Fruit fly (Drosophila melanogaster) whole organism, prepupa: Measurements from ENCODE around the gene sordd1.

Experiments used
- Blimp-1 ChIP-seq: fragments of 200-800 bp; sonication (Bioruptor generic); optimal IDR thresholded peaks from 3 replicates; lab custom pipeline; 2017; ENCODE audit warnings: missing biosample characterization, missing genetic modification characterization, mild to moderate bottlenecking, moderate library complexity, missing genetic modification reagents
- CG10631 ChIP-seq: fragments of 200-800 bp; sonication (Bioruptor generic); optimal IDR thresholded peaks from 2 replicates; lab custom pipeline; 2016; ENCODE audit warnings: missing biosample characterization, missing genetic modification characterization
- CG11294 ChIP-seq: fragments of 200-800 bp; sonication (Bioruptor generic); IDR thresholded peaks from 2 replicates; pipeline ENCODE4 v1.3.6; 2022; ENCODE audit warnings: missing biosample characterization, missing genetic modification characterization
- CG11762 ChIP-seq: fragments of 200-800 bp; sonication (Bioruptor generic); optimal IDR thresholded peaks from 3 replicates; lab custom pipeline; 2016; ENCODE audit warnings: missing biosample characterization, missing genetic modification characterization; ENCODE audit not compliant: insufficient read depth
- CG15336 ChIP-seq: fragments of 200-800 bp; sonication (Bioruptor generic); IDR thresholded peaks from 2 replicates; pipeline ENCODE4 v1.3.6; 2022; ENCODE audit warnings: missing biosample characterization, missing genetic modification characterization
- CG1621 ChIP-seq: fragments of 200-800 bp; sonication (Bioruptor generic); optimal IDR thresholded peaks from 3 replicates; lab custom pipeline; 2018; ENCODE audit warnings: missing biosample characterization, mild to moderate bottlenecking, missing genetic modification characterization
- CG16779 ChIP-seq: fragments of 200-800 bp; sonication (Bioruptor generic); optimal IDR thresholded peaks from 3 replicates; lab custom pipeline; 2017; ENCODE audit warnings: missing biosample characterization, mild to moderate bottlenecking, missing genetic modification characterization
- CG3032 ChIP-seq: fragments of 200-800 bp; optimal IDR thresholded peaks from 2 replicates; lab custom pipeline; 2019; ENCODE audit warnings: missing biosample characterization, mild to moderate bottlenecking, missing genetic modification characterization, moderate library complexity
- CG31627 ChIP-seq: fragments of 200-800 bp; sonication (Bioruptor generic); optimal IDR thresholded peaks from 3 replicates; lab custom pipeline; 2016; ENCODE audit warnings: missing biosample characterization, missing genetic modification characterization
- CG32006 ChIP-seq: fragments of 200-800 bp; sonication (Bioruptor generic); optimal IDR thresholded peaks from 3 replicates; lab custom pipeline; 2017; ENCODE audit warnings: missing biosample characterization, mild to moderate bottlenecking, missing genetic modification characterization
- CG34406 ChIP-seq: fragments of 200-800 bp; sonication (Bioruptor generic); optimal IDR thresholded peaks from 3 replicates; lab custom pipeline; 2016; ENCODE audit warnings: missing biosample characterization, missing genetic modification characterization
- CG6276 ChIP-seq: fragments of 200-800 bp; sonication (Bioruptor generic); optimal IDR thresholded peaks from 2 replicates; lab custom pipeline; 2017; ENCODE audit warnings: missing biosample characterization, mild to moderate bottlenecking, missing genetic modification characterization
- CG6808 ChIP-seq: fragments of 200-800 bp; sonication (Bioruptor generic); optimal IDR thresholded peaks from 3 replicates; lab custom pipeline; 2017; ENCODE audit warnings: missing biosample characterization, missing genetic modification characterization, mild to moderate bottlenecking, moderate library complexity, missing genetic modification reagents
- CG6854 ChIP-seq: fragments of 200-800 bp; sonication (Bioruptor generic); optimal IDR thresholded peaks from 2 replicates; lab custom pipeline; 2017; ENCODE audit warnings: missing biosample characterization, mild to moderate bottlenecking, missing genetic modification characterization
- CG7368 ChIP-seq: fragments of 200-800 bp; sonication (Bioruptor generic); optimal IDR thresholded peaks from 3 replicates; lab custom pipeline; 2016; ENCODE audit warnings: missing biosample characterization, missing genetic modification characterization
- CG8119 ChIP-seq: fragments of 200-800 bp; sonication (Bioruptor generic); IDR thresholded peaks from 3 replicates; pipeline ENCODE4 v1.3.6; 2022; ENCODE audit warnings: missing biosample characterization, missing genetic modification characterization
- CG8319 ChIP-seq: fragments of 200-800 bp; sonication (Bioruptor generic); optimal IDR thresholded peaks from 3 replicates; lab custom pipeline; 2016; ENCODE audit warnings: missing biosample characterization, missing genetic modification characterization
- Eip75B ChIP-seq: fragments of 200-800 bp; sonication (Bioruptor generic); optimal IDR thresholded peaks from 3 replicates; lab custom pipeline; 2016; ENCODE audit warnings: missing biosample characterization, missing genetic modification characterization
- Eip78C ChIP-seq: fragments of 200-800 bp; sonication (Bioruptor generic); peaks from one replicate; lab custom pipeline; 2016; ENCODE audit warnings: missing biosample characterization, missing genetic modification characterization
- Eip93F ChIP-seq: fragments of 200-800 bp; sonication (Bioruptor generic); optimal IDR thresholded peaks from 2 replicates; lab custom pipeline; 2016; ENCODE audit warnings: missing biosample characterization, mild to moderate bottlenecking, missing genetic modification characterization
- Ets21C ChIP-seq: fragments of 200-800 bp; sonication (Bioruptor generic); optimal IDR thresholded peaks from 3 replicates; lab custom pipeline; 2016; ENCODE audit warnings: missing biosample characterization, missing genetic modification characterization
- Hr38 ChIP-seq: sonication (Bioruptor generic); optimal IDR thresholded peaks from 2 replicates; lab custom pipeline; 2016; ENCODE audit warnings: missing biosample characterization, missing genetic modification characterization
- Hr39 ChIP-seq: fragments of 200-800 bp; sonication (Bioruptor generic); optimal IDR thresholded peaks from 2 replicates; lab custom pipeline; 2016; ENCODE audit warnings: missing biosample characterization, missing genetic modification characterization
- Hr4 ChIP-seq: fragments of 200-800 bp; sonication (Bioruptor generic); optimal IDR thresholded peaks from 3 replicates; lab custom pipeline; 2016; ENCODE audit warnings: missing biosample characterization, missing genetic modification characterization
- Lpt ChIP-seq: fragments of 200-800 bp; sonication (Bioruptor generic); optimal IDR thresholded peaks from 3 replicates; lab custom pipeline; 2016; ENCODE audit warnings: missing biosample characterization, missing genetic modification characterization
- Met ChIP-seq: fragments of 200-800 bp; sonication (Bioruptor generic); optimal IDR thresholded peaks from 3 replicates; lab custom pipeline; 2016; ENCODE audit warnings: missing biosample characterization, missing genetic modification characterization
- OdsH ChIP-seq: fragments of 200-800 bp; sonication (Bioruptor generic); optimal IDR thresholded peaks from 3 replicates; lab custom pipeline; 2016; ENCODE audit warnings: missing biosample characterization, missing genetic modification characterization
- Smox ChIP-seq: fragments of 200-800 bp; sonication (Bioruptor generic); optimal IDR thresholded peaks from 3 replicates; lab custom pipeline; 2016; ENCODE audit warnings: missing biosample characterization, missing genetic modification characterization
- Sox102F ChIP-seq: fragments of 200-800 bp; sonication (Bioruptor generic); optimal IDR thresholded peaks from 2 replicates; lab custom pipeline; 2016; ENCODE audit warnings: missing biosample characterization, mild to moderate bottlenecking, missing genetic modification characterization
- Sox14 ChIP-seq: fragments of 200-800 bp; sonication (Bioruptor generic); optimal IDR thresholded peaks from 3 replicates; lab custom pipeline; 2016; ENCODE audit warnings: missing biosample characterization, missing genetic modification characterization
- Sox15 ChIP-seq: fragments of 200-800 bp; sonication (Bioruptor generic); optimal IDR thresholded peaks from 3 replicates; lab custom pipeline; 2016; ENCODE audit warnings: missing biosample characterization, missing genetic modification characterization
- cyc ChIP-seq: fragments of 200-800 bp; sonication (Bioruptor generic); optimal IDR thresholded peaks from 3 replicates; lab custom pipeline; 2016; ENCODE audit warnings: missing biosample characterization, missing genetic modification characterization
- dsx ChIP-seq: fragments of 200-800 bp; optimal IDR thresholded peaks from 3 replicates; lab custom pipeline; 2019; ENCODE audit warnings: missing biosample characterization, mild to moderate bottlenecking, missing genetic modification characterization, moderate library complexity; ENCODE audit not compliant: poor library complexity, severe bottlenecking
- eg ChIP-seq: fragments of 200-800 bp; sonication (Bioruptor generic); IDR thresholded peaks from 3 replicates; pipeline ENCODE4 v1.3.6; 2022; ENCODE audit warnings: missing biosample characterization, missing genetic modification characterization
- esn ChIP-seq: fragments of 200-800 bp; sonication (Bioruptor generic); optimal IDR thresholded peaks from 2 replicates; lab custom pipeline; 2016; ENCODE audit warnings: missing biosample characterization, mild to moderate bottlenecking, missing genetic modification characterization, moderate library complexity
- fd85E ChIP-seq: fragments of 200-800 bp; sonication (Bioruptor generic); optimal IDR thresholded peaks from 3 replicates; lab custom pipeline; 2016; ENCODE audit warnings: missing biosample characterization, missing genetic modification characterization
- fkh ChIP-seq: fragments of 200-800 bp; sonication (Bioruptor generic); optimal IDR thresholded peaks from 3 replicates; lab custom pipeline; 2017; ENCODE audit warnings: missing biosample characterization, mild to moderate bottlenecking, missing genetic modification characterization, moderate library complexity
- lz ChIP-seq: fragments of 200-800 bp; sonication (Bioruptor generic); optimal IDR thresholded peaks from 3 replicates; lab custom pipeline; 2016; ENCODE audit warnings: missing biosample characterization, missing genetic modification characterization
- net ChIP-seq: fragments of 200-800 bp; sonication (Bioruptor generic); optimal IDR thresholded peaks from 3 replicates; lab custom pipeline; 2016; ENCODE audit warnings: missing biosample characterization, missing genetic modification characterization
- pdm3 ChIP-seq: fragments of 200-800 bp; sonication (Bioruptor generic); optimal IDR thresholded peaks from 3 replicates; lab custom pipeline; 2016; ENCODE audit warnings: missing biosample characterization, missing genetic modification characterization
- ss ChIP-seq, 2 experiments: fragments of 200-800 bp; sonication (Bioruptor generic); optimal IDR thresholded peaks; 2 replicates in 1 of 2; 3 replicates in 1 of 2; lab custom pipeline; 2017 to 2018; ENCODE audit warnings: mild to moderate bottlenecking in 2 of 2, missing biosample characterization in 2 of 2, missing genetic modification characterization in 2 of 2, moderate library complexity in 1 of 2
- svp ChIP-seq: fragments of 200-800 bp; sonication (Bioruptor generic); peaks from one replicate; lab custom pipeline; 2016; ENCODE audit warnings: missing biosample characterization, missing genetic modification characterization
- topi ChIP-seq: fragments of 200-800 bp; sonication (Bioruptor generic); optimal IDR thresholded peaks from 3 replicates; lab custom pipeline; 2016; ENCODE audit warnings: missing biosample characterization, missing genetic modification characterization

The sordd1 gene

DNA sequence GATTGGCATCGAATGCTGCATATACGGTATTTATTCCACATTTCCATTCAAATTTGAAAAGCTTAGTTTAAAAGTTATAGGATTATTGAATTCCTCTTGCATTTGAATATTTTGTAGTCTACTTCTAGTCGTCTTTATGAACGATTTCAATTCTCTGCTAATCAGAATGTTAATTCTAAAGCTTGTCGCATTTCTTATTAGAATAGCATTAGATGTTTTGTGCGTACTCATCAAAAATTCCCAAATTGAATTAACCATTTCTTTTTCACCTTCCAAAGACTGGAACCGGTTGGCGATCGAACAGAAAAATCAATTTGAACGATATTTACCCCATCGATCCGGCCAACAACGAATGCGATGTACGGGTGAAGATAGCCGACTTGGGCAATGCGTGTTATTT is 44.2 kb upstream of the sordd1 start:
- no peak for TF ChIP-seq Hr4 (GFP tag; lab: Kevin White, UChicago)
- no peak for TF ChIP-seq CG31627
- no peak for TF ChIP-seq CG16779 (tag; lab: Kevin White, UChicago)
- TF ChIP-seq Hr39 (GFP tag; lab: Kevin White, UChicago): no peak
- TF ChIP-seq cyc (GFP tag; lab: Kevin White, UChicago): no peak
- TF ChIP-seq CG15336 (GFP tag; lab: Robert Waterston, UW): no peak
- no peak for TF ChIP-seq dsx (GFP tag; lab: Kevin White, UChicago)
- TF ChIP-seq Eip75B (GFP tag; lab: Kevin White, UChicago): no peak
- TF ChIP-seq pdm3 (GFP tag; lab: Kevin White, UChicago): no peak
- TF ChIP-seq Met: no peak
- no peak for TF ChIP-seq OdsH (GFP tag; lab: Kevin White, UChicago)
- no peak for TF ChIP-seq CG6854
- TF ChIP-seq svp (GFP tag; lab: Kevin White, UChicago): no peak

DNA sequence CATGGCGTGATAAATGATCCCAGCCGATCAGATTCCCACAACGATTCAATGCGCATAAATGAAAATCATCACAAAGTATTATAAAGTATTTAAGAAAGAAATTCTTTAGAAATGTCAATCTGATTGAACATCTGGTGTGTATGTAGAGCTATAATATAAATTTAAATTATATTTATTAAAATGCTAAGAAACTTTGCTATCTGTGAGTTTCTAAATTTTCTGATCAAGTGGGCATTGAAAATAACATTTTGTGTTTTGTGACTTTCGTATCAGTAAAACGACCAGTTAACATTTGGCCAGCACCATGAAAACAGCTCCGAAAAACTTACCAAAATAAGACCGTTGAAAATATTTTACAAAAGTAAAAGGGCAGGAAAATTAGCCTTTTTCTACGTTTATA is 41.7 kb upstream of the sordd1 start, which contains the start of gene CG8565:
TSS of gene CG8565 (plus strand) at position 301 of the 400 bp plus-strand sequence.
- TF ChIP-seq Met: no peak
- TF ChIP-seq CG7368: no peak
- TF ChIP-seq, all 60 proteins: peak for 0

dm6 chrX:15835393-15835792 is 39.6 kb upstream of the sordd1 start, which contains the start of gene Chc:
Gene Chc (minus strand): TSS chrX:15835490.
- TF ChIP-seq CG1621 (tag; lab: Kevin White, UChicago): peak; percentile 92
- TF ChIP-seq CG3032: no peak
- TF ChIP-seq Sox14 (GFP tag; lab: Kevin White, UChicago): peak; percentile 60
- peak; percentile 6 for TF ChIP-seq Sox102F (GFP tag; lab: Kevin White, UChicago)
- TF ChIP-seq lz (GFP tag; lab: Kevin White, UChicago): peak; percentile 16
- peak; percentile 22 for TF ChIP-seq esn (GFP tag; lab: Kevin White, UChicago)
- no peak for TF ChIP-seq CG8119 (GFP tag; lab: Robert Waterston, UW)
- no peak for TF ChIP-seq CG34406 (GFP tag; lab: Kevin White, UChicago)
- no peak for TF ChIP-seq Blimp-1 (GFP tag; lab: Kevin White, UChicago)
- TF ChIP-seq Met: peak; percentile 13
- TF ChIP-seq Hr39 (GFP tag; lab: Kevin White, UChicago): peak; percentile 1
- no peak for TF ChIP-seq Eip75B (GFP tag; lab: Kevin White, UChicago)
- no peak for TF ChIP-seq topi
- no peak for TF ChIP-seq CG11294 (GFP tag; lab: Robert Waterston, UW)
- peak; percentile 14 for TF ChIP-seq fkh (GFP tag; lab: Kevin White, UChicago)
- TF ChIP-seq CG10631: peak; percentile 28
- TF ChIP-seq Eip78C: peak; percentile 68
- peak; percentile 29 for TF ChIP-seq Smox (GFP tag; lab: Kevin White, UChicago)
- no peak for TF ChIP-seq svp (GFP tag; lab: Kevin White, UChicago)
- TF ChIP-seq Ets21C: peak; percentile 10

DNA sequence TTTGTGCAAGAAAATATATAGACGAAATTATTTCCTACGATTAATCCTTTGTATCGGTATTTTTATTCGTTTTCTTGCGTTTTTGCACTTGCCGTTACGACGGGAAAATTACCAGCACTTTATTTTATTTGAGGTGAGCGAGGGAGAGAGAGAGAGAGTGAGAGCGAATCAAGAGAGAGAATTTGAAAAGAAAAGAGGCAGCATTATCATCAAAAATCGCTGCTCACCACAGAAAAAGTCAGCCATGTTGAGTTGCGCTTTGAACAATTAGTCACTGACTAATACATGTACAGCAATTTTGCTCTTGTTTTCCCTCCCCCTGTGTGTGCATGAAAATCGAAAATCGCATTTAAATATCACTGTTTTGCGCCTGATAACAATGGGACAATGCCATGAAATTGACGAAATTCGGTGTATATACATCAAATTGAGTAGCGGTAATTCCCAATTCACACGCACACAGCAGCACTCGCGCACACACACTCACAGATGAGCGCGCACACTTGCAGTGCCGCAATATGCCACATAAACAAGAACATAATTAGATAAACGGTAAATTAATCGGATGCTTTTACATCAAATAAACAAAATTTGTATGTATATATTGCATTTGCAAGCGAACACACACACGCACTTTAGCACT is 38.9 kb upstream of the sordd1 start:
- TF ChIP-seq CG11762 (no peak), CG8119 (GFP tag; lab: Robert Waterston, UW) (no peak), CG10631 (no peak), CG8319 (GFP tag; lab: Kevin White, UChicago) (no peak), fd85E (GFP tag; lab: Kevin White, UChicago) (peak; percentile 15), CG15336 (GFP tag; lab: Robert Waterston, UW) (no peak), pdm3 (GFP tag; lab: Kevin White, UChicago) (no peak), OdsH (GFP tag; lab: Kevin White, UChicago) (no peak), ss (GFP tag; optimal IDR thresholded peaks at IDR 0.05; lab: Kevin White, UChicago) (peak; percentile 24 to 30), Eip93F (GFP tag; lab: Kevin White, UChicago) (peak; percentile 22), CG6276 (GFP tag; lab: Kevin White, UChicago) (no peak), Sox14 (GFP tag; lab: Kevin White, UChicago) (no peak), CG6808 (GFP tag; lab: Kevin White, UChicago) (peak; percentile 22), Sox15 (GFP tag; lab: Kevin White, UChicago) (no peak), Lpt (GFP tag; lab: Kevin White, UChicago) (no peak), Eip78C (peak; percentile 47), net (GFP tag; lab: Kevin White, UChicago) (no peak), Hr38 (GFP tag; lab: Kevin White, UChicago) (no peak), eg (GFP tag; lab: Robert Waterston, UW) (no peak; the same call in 2 of the 3 replicates), CG32006 (GFP tag; lab: Kevin White, UChicago) (no peak)
- TF ChIP-seq, all 60 proteins: peak for 5
